Fruit fly (Drosophila melanogaster): Measurements from ENCODE around the gene CG8475.

- TF ChIP-seq CTCF (optimal IDR thresholded peaks at IDR 0.05) (no peak), CG8478 (optimal IDR thresholded peaks at IDR 0.05) (no peak)
Measured at dm6 chr2L:8196757-8197530, at the start of gene CG8475, which contains the start of gene CG8460.

Data from S2 (cell line).